Fruit fly (Drosophila melanogaster) S2 (cell line): ENCODE results near the gene Vps37B.

ENCODE experiments used
- CG8478 ChIP-seq: fragments of >200 bp; optimal IDR thresholded peaks from 2 replicates; lab custom pipeline; 2018
- CTCF ChIP-seq, 2 experiments: fragments of >200 bp; optimal IDR thresholded peaks; 2 replicates each; lab custom pipeline; 2018

Gene Vps37B

DNA sequence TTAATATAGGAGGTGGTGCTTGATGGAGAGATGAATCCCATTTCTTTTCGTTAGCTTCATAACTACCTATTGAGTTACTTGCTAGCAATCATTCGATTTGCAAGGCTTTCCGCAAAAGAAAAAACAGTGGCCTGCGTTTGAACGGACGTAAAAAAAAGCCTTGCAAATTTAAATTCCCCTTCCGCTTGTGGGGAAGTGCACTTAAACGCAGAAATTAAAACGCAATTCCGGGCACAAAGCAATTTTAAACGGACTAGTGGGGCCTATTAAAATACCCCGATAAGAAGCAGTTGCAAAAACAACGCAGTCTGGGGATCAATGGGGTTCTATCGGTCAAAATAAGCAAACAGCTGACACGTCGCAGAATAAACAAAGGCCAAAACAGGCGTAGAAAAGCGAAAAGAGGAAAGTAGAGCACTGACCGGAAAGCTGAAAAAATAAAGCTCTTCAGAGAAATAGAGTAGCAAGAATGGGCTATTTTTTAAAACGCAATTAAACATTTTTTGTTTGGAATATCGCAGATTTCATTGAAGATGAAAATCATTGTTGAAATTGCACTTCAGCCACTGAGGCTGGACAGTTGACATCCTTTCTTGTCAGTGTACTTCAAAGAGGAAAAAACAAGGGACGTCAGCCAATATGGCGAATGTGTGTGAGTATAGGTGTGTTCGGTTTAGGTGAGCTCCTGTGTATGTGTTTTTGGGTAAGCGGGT, 24.7 kb downstream of the Vps37B start:
- TF ChIP-seq CG8478 (lab: Kevin White, UChicago): no peak
- TF ChIP-seq CTCF (optimal IDR thresholded peaks at IDR 0.05; lab: Kevin White, UChicago): no peak

dm6 chr3R:5251243-5251865, 25.4 kb downstream of the Vps37B start, which contains the start of gene CtsF:
TSS of gene CtsF (minus strand) at chr3R:5251745.
- no peak for TF ChIP-seq CG8478 (lab: Kevin White, UChicago)
- no peak for TF ChIP-seq CTCF (optimal IDR thresholded peaks at IDR 0.05; lab: Kevin White, UChicago)

- TF ChIP-seq CG8478 (lab: Kevin White, UChicago) (no peak), CTCF (optimal IDR thresholded peaks at IDR 0.05; lab: Kevin White, UChicago) (no peak)
These were observed 26.9 kb downstream of the Vps37B start, which contains the start of gene CG1113 for dm6 chr3R:5252853-5253252. TSS of gene CG1113 (plus strand) at chr3R:5253153.

- no peak for TF ChIP-seq CG8478 (lab: Kevin White, UChicago)
- TF ChIP-seq CTCF (optimal IDR thresholded peaks at IDR 0.05; lab: Kevin White, UChicago): no peak
These were observed 30.6 kb downstream of the Vps37B start, which contains the start of the genes Enoph and Hph for dm6 chr3R:5256462-5257146. TSS of gene Enoph (minus strand) at chr3R:5256681. TSS of gene Hph (plus strand) at chr3R:5257037.

DNA sequence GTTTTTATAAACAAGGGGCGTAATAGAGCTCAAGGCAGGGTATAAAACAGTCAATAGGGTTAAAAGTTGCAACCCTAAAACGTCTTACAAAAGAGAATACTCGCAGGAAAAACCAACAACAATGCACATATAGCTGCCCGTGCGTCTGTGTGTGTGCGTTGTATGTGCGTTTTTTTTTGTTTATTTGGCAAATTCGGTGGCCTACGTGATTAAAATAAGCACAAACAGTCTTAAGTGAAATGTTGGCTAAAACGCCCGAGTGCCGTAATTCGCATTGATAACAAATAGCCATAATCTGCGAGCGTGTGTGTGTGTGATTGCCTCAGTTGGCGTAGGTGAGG, 31.2 kb downstream of the Vps37B start:
- no peak for TF ChIP-seq CG8478 (lab: Kevin White, UChicago)
- TF ChIP-seq CTCF (optimal IDR thresholded peaks at IDR 0.05; lab: Kevin White, UChicago): no peak

DNA sequence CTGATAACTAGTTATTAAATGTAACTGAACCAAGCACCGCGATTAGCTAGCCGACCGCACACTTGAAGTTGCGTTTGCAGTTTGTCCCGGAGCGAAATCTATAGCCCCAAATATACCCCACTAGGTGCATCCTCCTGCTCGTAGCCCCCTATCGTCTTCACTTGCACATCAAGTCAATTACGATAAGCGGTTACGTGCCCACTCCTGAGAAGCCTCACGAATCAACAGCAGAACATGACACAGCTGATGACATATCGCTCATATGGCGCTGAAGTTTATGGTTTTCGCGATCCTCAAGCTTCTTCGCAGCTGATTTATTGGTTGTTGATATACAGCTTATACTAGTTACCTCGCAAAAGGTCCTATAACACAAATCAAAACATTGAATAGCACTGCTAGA, 35.3 kb downstream of the Vps37B start:
- TF ChIP-seq CG8478 (lab: Kevin White, UChicago) (no peak), CTCF (optimal IDR thresholded peaks at IDR 0.05; lab: Kevin White, UChicago) (no peak)

dm6 chr3R:5261996-5262535, 36.1 kb downstream of the Vps37B start:
- TF ChIP-seq CTCF (optimal IDR thresholded peaks at IDR 0.05; lab: Kevin White, UChicago): no peak
- no peak for TF ChIP-seq CG8478 (lab: Kevin White, UChicago)

- no peak for TF ChIP-seq CTCF (optimal IDR thresholded peaks at IDR 0.05; lab: Kevin White, UChicago)
- TF ChIP-seq CG8478 (lab: Kevin White, UChicago): no peak
These were observed 36.6 kb downstream of the Vps37B start, which contains the start of gene Tim17a2 for dm6 chr3R:5262592-5262991. TSS of gene Tim17a2 (minus strand) at chr3R:5262692.

DNA sequence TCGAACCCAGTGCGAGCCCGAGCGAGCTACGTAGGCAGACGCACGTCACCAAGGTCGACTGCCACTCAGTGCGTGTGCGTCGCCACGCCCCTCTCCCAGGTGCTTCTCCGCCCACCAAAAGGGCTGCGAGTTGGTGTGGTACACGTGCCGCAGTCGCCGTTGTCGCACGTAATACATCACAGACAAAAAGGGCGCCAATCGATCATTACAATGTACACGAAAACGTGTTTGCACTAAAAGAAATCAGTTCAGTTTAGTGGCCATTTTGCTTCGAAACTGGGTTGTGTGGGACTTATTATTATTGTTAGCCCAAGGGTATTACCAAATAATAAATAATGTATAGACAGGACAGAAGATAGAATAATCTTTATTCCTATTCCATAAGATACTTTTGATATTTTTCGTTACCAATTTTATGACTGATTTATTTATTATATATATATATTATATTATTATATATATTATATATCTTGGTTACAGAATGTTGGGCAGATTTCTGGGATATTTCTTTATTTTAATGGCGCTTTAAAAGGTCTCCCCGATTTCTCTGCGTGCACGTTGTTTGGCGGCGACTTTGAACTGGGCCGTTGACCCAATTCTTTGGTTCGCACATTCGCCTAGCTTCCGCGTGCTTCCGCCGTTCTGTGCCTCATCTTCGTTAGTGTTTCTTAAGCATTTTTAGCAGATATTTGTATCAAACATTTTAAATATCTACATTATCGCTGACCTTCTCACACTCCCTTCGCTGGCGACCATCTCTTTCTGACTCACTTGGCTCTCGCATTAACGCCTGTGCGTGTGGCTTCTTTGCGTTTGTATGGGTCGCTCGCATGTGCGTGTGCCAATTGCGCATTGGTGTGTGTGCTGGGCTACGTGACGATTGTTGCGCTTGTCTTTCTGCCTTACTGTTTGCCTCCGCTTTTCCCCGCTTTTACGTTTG, 37.6 kb downstream of the Vps37B start:
- TF ChIP-seq CTCF (optimal IDR thresholded peaks at IDR 0.05; lab: Kevin White, UChicago): no peak
- no peak for TF ChIP-seq CG8478 (lab: Kevin White, UChicago)

- TF ChIP-seq CG8478 (lab: Kevin White, UChicago): no peak
- TF ChIP-seq CTCF (optimal IDR thresholded peaks at IDR 0.05; lab: Kevin White, UChicago): no peak
These were observed 38.5 kb downstream of the Vps37B start for dm6 chr3R:5264251-5265098.

dm6 chr3R:5266282-5266681, 40.3 kb downstream of the Vps37B start:
- no peak for TF ChIP-seq CTCF (optimal IDR thresholded peaks at IDR 0.05; lab: Kevin White, UChicago)
- no peak for TF ChIP-seq CG8478 (lab: Kevin White, UChicago)

- TF ChIP-seq CTCF (optimal IDR thresholded peaks at IDR 0.05; lab: Kevin White, UChicago): no peak
- TF ChIP-seq CG8478 (lab: Kevin White, UChicago): no peak
These were observed 42.5 kb downstream of the Vps37B start for dm6 chr3R:5268495-5268894.

DNA sequence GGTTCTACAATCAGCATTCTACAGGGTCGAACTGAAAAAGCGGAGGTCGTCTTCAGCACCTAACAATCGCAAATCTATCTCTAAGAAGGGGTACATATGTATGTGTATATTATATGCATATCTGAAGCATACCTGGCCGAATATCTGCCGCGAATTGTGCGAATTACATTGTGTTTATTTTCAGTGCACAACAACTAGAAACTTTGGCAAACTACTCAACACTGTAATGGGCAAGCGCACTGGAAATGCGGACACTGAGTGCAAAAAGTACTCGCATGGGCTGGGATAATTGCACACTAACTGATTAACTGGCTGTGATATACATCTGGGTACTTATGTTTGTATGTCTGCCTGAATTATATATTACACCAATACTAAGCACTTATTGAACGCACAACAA, 44.8 kb downstream of the Vps37B start:
- TF ChIP-seq CG8478 (lab: Kevin White, UChicago): no peak
- no peak for TF ChIP-seq CTCF (optimal IDR thresholded peaks at IDR 0.05; lab: Kevin White, UChicago)
